Worm (Caenorhabditis elegans): ENCODE measurements around the gene rps-13.

DNA sequence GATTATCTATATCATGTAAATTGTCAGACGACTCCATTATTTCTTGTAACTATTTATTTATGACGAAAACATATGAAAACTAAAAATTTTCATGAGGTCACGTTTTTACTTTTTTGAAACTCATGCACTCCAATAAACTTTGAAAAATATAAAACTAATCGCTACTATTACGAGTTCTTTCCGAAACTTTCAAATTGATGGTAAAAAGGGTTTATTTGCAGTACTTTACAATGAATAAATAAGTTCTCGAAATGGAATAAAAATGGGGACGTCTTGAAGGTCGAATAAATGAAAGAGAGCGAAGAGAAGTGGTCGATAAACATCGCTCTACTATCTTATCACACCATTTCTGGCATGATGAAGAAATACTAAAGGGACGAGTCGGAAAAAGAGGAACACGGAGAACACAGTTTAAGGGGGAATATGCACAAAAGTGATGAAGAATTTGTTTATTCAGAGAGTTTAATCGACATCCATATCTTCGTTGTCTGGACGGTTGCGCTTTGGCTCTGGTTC is 34.8 kb downstream of the rps-13 start, which contains the start of gene let-767:
- TF ChIP-seq unc-39 (tag; optimal IDR thresholded peaks at IDR 0.05), result no peak
- no peak for TF ChIP-seq aly-2 (tag; optimal IDR thresholded peaks at IDR 0.05)
- TF ChIP-seq ceh-32 (tag; optimal IDR thresholded peaks at IDR 0.05; ENCODE audit: poor library complexity), result no peak
- no peak for TF ChIP-seq Y5F2A.4 (GFP tag; optimal IDR thresholded peaks at IDR 0.05)
- peak; percentile 70 for TF ChIP-seq pqm-1 (tag; optimal IDR thresholded peaks at IDR 0.05)
- no peak for TF ChIP-seq nhr-237 (tag; optimal IDR thresholded peaks at IDR 0.05)
- no peak for TF ChIP-seq vab-7 (GFP tag; IDR thresholded peaks at IDR 0.05)
- TF ChIP-seq F49E8.2 (tag; optimal IDR thresholded peaks at IDR 0.05; ENCODE audit: borderline replicate concordance), result no peak
